Worm (Caenorhabditis elegans): ENCODE results near the gene W06B4.2.

The W06B4.2 gene

ce11 chrII:4438601-4439000 lies 29.4 kb upstream of the W06B4.2 start, which contains the start of gene nhr-16:
TSS of gene nhr-16 (plus strand) at chrII:4438805.
- no peak for TF ChIP-seq lsy-2 (tag; optimal IDR thresholded peaks at IDR 0.05)
- no peak for TF ChIP-seq nhr-237 (tag; optimal IDR thresholded peaks at IDR 0.05)

- TF ChIP-seq nhr-76 (tag; optimal IDR thresholded peaks at IDR 0.05) (no peak), mdl-1 (tag; optimal IDR thresholded peaks at IDR 0.05) (no peak), snu-23 (GFP tag; optimal IDR thresholded peaks at IDR 0.05) (no peak), nhr-20 (tag; optimal IDR thresholded peaks at IDR 0.05) (no peak), lin-13 (GFP tag; optimal IDR thresholded peaks at IDR 0.05) (no peak), nhr-11 (tag; optimal IDR thresholded peaks at IDR 0.05) (no peak)
Measured at ce11 chrII:4441278-4441677, 26.7 kb upstream of the W06B4.2 start.

ce11 chrII:4444811-4445210 lies 23.2 kb upstream of the W06B4.2 start:
- TF ChIP-seq pag-3 (tag; optimal IDR thresholded peaks at IDR 0.05; ENCODE audit: borderline replicate concordance, insufficient read depth) (no peak), unc-30 (tag; optimal IDR thresholded peaks at IDR 0.05) (no peak), mdl-1 (tag; optimal IDR thresholded peaks at IDR 0.05) (no peak), snpc-4 (tag; optimal IDR thresholded peaks at IDR 0.05) (no peak), pqm-1 (tag; optimal IDR thresholded peaks at IDR 0.05) (no peak), nhr-71 (tag; optimal IDR thresholded peaks at IDR 0.05) (no peak), sup-37 (GFP tag; optimal IDR thresholded peaks at IDR 0.05) (no peak), unc-62 (GFP tag; optimal IDR thresholded peaks at IDR 0.05) (no peak), dsc-1 (tag; optimal IDR thresholded peaks at IDR 0.05) (no peak), tlp-1 (tag; optimal IDR thresholded peaks at IDR 0.05) (no peak), mef-2 (tag; optimal IDR thresholded peaks at IDR 0.05) (no peak), lin-15B (tag; optimal IDR thresholded peaks at IDR 0.05) (no peak), ceh-8 (GFP tag; optimal IDR thresholded peaks at IDR 0.05) (no peak), ama-1 (optimal IDR thresholded peaks at IDR 0.05) (no peak), F16B12.6 (tag; optimal IDR thresholded peaks at IDR 0.05) (no peak), ceh-90 (tag; optimal IDR thresholded peaks at IDR 0.05) (no peak), skn-1 (tag; optimal IDR thresholded peaks at IDR 0.05) (no peak)

- no peak for TF ChIP-seq unc-30 (tag; optimal IDR thresholded peaks at IDR 0.05)
Measured at ce11 chrII:4453051-4453450, 14.9 kb upstream of the W06B4.2 start, which contains the start of gene twk-2. TSS of gene twk-2 (minus strand) at chrII:4453151.

- TF ChIP-seq lin-35 (GFP tag; optimal IDR thresholded peaks at IDR 0.05) (peak in 1 of 2 experiments; percentile 34), pag-3 (tag; optimal IDR thresholded peaks at IDR 0.05; ENCODE audit: borderline replicate concordance, insufficient read depth) (no peak), unc-30 (tag; optimal IDR thresholded peaks at IDR 0.05) (no peak), pax-3 (tag; optimal IDR thresholded peaks at IDR 0.05) (no peak), lin-15B (tag; optimal IDR thresholded peaks at IDR 0.05) (no peak), nhr-47 (tag; optimal IDR thresholded peaks at IDR 0.05) (no peak), fkh-8 (tag; optimal IDR thresholded peaks at IDR 0.05) (no peak), hpl-2 (GFP tag; optimal IDR thresholded peaks at IDR 0.05) (no peak), blmp-1 (tag; optimal IDR thresholded peaks at IDR 0.05) (no peak), hlh-17 (GFP tag; optimal IDR thresholded peaks at IDR 0.05; ENCODE audit: borderline replicate concordance) (no peak), lin-14 (GFP tag; optimal IDR thresholded peaks at IDR 0.05) (peak; percentile 60), nhr-12 (tag; optimal IDR thresholded peaks at IDR 0.05) (no peak), sup-37 (GFP tag; optimal IDR thresholded peaks at IDR 0.05) (no peak), efl-1 (optimal IDR thresholded peaks at IDR 0.05) (no peak), efl-1 (GFP tag; optimal IDR thresholded peaks at IDR 0.05 in 1 of 2) (peak; percentile 13 to 56), grh-1 (GFP tag; IDR thresholded peaks at IDR 0.05) (no peak), sox-4 (tag; optimal IDR thresholded peaks at IDR 0.05) (no peak), unc-86 (tag; optimal IDR thresholded peaks at IDR 0.05) (peak; percentile 55), dpl-1 (GFP tag; optimal IDR thresholded peaks at IDR 0.05) (peak in 1 of 3 experiments; percentile 35), ama-1 (optimal IDR thresholded peaks at IDR 0.05) (no peak), fkh-4 (tag; optimal IDR thresholded peaks at IDR 0.05; ENCODE audit: borderline replicate concordance) (no peak), mep-1 (tag; optimal IDR thresholded peaks at IDR 0.05) (no peak), nhr-71 (tag; optimal IDR thresholded peaks at IDR 0.05) (no peak), ztf-4 (tag; optimal IDR thresholded peaks at IDR 0.05) (no peak), ceh-90 (tag; optimal IDR thresholded peaks at IDR 0.05) (no peak), vab-15 (tag; optimal IDR thresholded peaks at IDR 0.05) (no peak), skn-1 (tag; optimal IDR thresholded peaks at IDR 0.05) (no peak), snpc-4 (tag; optimal IDR thresholded peaks at IDR 0.05) (no peak), mab-9 (GFP tag; IDR thresholded peaks at IDR 0.05) (no peak)
Measured at ce11 chrII:4453453-4453852, 14.5 kb upstream of the W06B4.2 start.

Measured in whole organism, L1 larva.